Fruit fly (Drosophila melanogaster) whole organism, prepupa: ENCODE results near the gene CG15142.
A peak's percentile ranks its signal among the peaks of the same experiment; 100 is the strongest.

Experiments used
- CG10631 ChIP-seq: fragments of 200-800 bp; sonication (Bioruptor generic); optimal IDR thresholded peaks from 2 replicates; lab custom pipeline; 2016; ENCODE audit warnings: missing biosample characterization, missing genetic modification characterization
- CG10669 ChIP-seq: fragments of 200-800 bp; sonication (Bioruptor generic); optimal IDR thresholded peaks from 3 replicates; lab custom pipeline; 2018; ENCODE audit warnings: missing biosample characterization, mild to moderate bottlenecking, missing genetic modification characterization, moderate library complexity
- CG11294 ChIP-seq: fragments of 200-800 bp; sonication (Bioruptor generic); IDR thresholded peaks from 2 replicates; pipeline ENCODE4 v1.3.6; 2022; ENCODE audit warnings: missing biosample characterization, missing genetic modification characterization
- CG15336 ChIP-seq: fragments of 200-800 bp; sonication (Bioruptor generic); IDR thresholded peaks from 2 replicates; pipeline ENCODE4 v1.3.6; 2022; ENCODE audit warnings: missing biosample characterization, missing genetic modification characterization
- CG16779 ChIP-seq: fragments of 200-800 bp; sonication (Bioruptor generic); optimal IDR thresholded peaks from 3 replicates; lab custom pipeline; 2017; ENCODE audit warnings: missing biosample characterization, mild to moderate bottlenecking, missing genetic modification characterization
- CG3032 ChIP-seq: fragments of 200-800 bp; optimal IDR thresholded peaks from 2 replicates; lab custom pipeline; 2019; ENCODE audit warnings: missing biosample characterization, mild to moderate bottlenecking, missing genetic modification characterization, moderate library complexity
- CG31627 ChIP-seq: fragments of 200-800 bp; sonication (Bioruptor generic); optimal IDR thresholded peaks from 3 replicates; lab custom pipeline; 2016; ENCODE audit warnings: missing biosample characterization, missing genetic modification characterization
- CG34406 ChIP-seq: fragments of 200-800 bp; sonication (Bioruptor generic); optimal IDR thresholded peaks from 3 replicates; lab custom pipeline; 2016; ENCODE audit warnings: missing biosample characterization, missing genetic modification characterization
- CG3919 ChIP-seq: fragments of 200-800 bp; sonication (Bioruptor generic); optimal IDR thresholded peaks from 3 replicates; lab custom pipeline; 2016; ENCODE audit warnings: missing biosample characterization, missing genetic modification characterization
- CG4318 ChIP-seq: fragments of 200-800 bp; sonication (Bioruptor generic); optimal IDR thresholded peaks from 3 replicates; lab custom pipeline; 2017; ENCODE audit warnings: missing biosample characterization, mild to moderate bottlenecking, missing genetic modification characterization
- CG6276 ChIP-seq: fragments of 200-800 bp; sonication (Bioruptor generic); optimal IDR thresholded peaks from 2 replicates; lab custom pipeline; 2017; ENCODE audit warnings: missing biosample characterization, mild to moderate bottlenecking, missing genetic modification characterization
- CG6792 ChIP-seq: fragments of 200-800 bp; sonication (Bioruptor generic); optimal IDR thresholded peaks from 3 replicates; lab custom pipeline; 2016; ENCODE audit warnings: missing biosample characterization, missing genetic modification characterization
- CG6808 ChIP-seq: fragments of 200-800 bp; sonication (Bioruptor generic); optimal IDR thresholded peaks from 3 replicates; lab custom pipeline; 2017; ENCODE audit warnings: missing biosample characterization, missing genetic modification characterization, mild to moderate bottlenecking, moderate library complexity, missing genetic modification reagents
- CG7368 ChIP-seq: fragments of 200-800 bp; sonication (Bioruptor generic); optimal IDR thresholded peaks from 3 replicates; lab custom pipeline; 2016; ENCODE audit warnings: missing biosample characterization, missing genetic modification characterization
- CG8119 ChIP-seq: fragments of 200-800 bp; sonication (Bioruptor generic); IDR thresholded peaks from 3 replicates; pipeline ENCODE4 v1.3.6; 2022; ENCODE audit warnings: missing biosample characterization, missing genetic modification characterization
- CG8319 ChIP-seq: fragments of 200-800 bp; sonication (Bioruptor generic); optimal IDR thresholded peaks from 3 replicates; lab custom pipeline; 2016; ENCODE audit warnings: missing biosample characterization, missing genetic modification characterization
- CG9139 ChIP-seq: fragments of 200-800 bp; sonication (Bioruptor generic); optimal IDR thresholded peaks from 3 replicates; lab custom pipeline; 2017; ENCODE audit warnings: missing biosample characterization, mild to moderate bottlenecking, missing genetic modification characterization
- Eip75B ChIP-seq: fragments of 200-800 bp; sonication (Bioruptor generic); optimal IDR thresholded peaks from 3 replicates; lab custom pipeline; 2016; ENCODE audit warnings: missing biosample characterization, missing genetic modification characterization
- Eip78C ChIP-seq: fragments of 200-800 bp; sonication (Bioruptor generic); peaks from one replicate; lab custom pipeline; 2016; ENCODE audit warnings: missing biosample characterization, missing genetic modification characterization
- Eip93F ChIP-seq: fragments of 200-800 bp; sonication (Bioruptor generic); optimal IDR thresholded peaks from 2 replicates; lab custom pipeline; 2016; ENCODE audit warnings: missing biosample characterization, mild to moderate bottlenecking, missing genetic modification characterization
- Ets21C ChIP-seq: fragments of 200-800 bp; sonication (Bioruptor generic); optimal IDR thresholded peaks from 3 replicates; lab custom pipeline; 2016; ENCODE audit warnings: missing biosample characterization, missing genetic modification characterization
- Ets96B ChIP-seq: fragments of 200-800 bp; optimal IDR thresholded peaks from 2 replicates; lab custom pipeline; 2019; ENCODE audit warnings: missing biosample characterization, mild to moderate bottlenecking, missing genetic modification characterization, moderate library complexity
- Hr38 ChIP-seq: sonication (Bioruptor generic); optimal IDR thresholded peaks from 2 replicates; lab custom pipeline; 2016; ENCODE audit warnings: missing biosample characterization, missing genetic modification characterization
- Hr39 ChIP-seq: fragments of 200-800 bp; sonication (Bioruptor generic); optimal IDR thresholded peaks from 2 replicates; lab custom pipeline; 2016; ENCODE audit warnings: missing biosample characterization, missing genetic modification characterization
- Hr4 ChIP-seq: fragments of 200-800 bp; sonication (Bioruptor generic); optimal IDR thresholded peaks from 3 replicates; lab custom pipeline; 2016; ENCODE audit warnings: missing biosample characterization, missing genetic modification characterization
- Lpt ChIP-seq: fragments of 200-800 bp; sonication (Bioruptor generic); optimal IDR thresholded peaks from 3 replicates; lab custom pipeline; 2016; ENCODE audit warnings: missing biosample characterization, missing genetic modification characterization
- Met ChIP-seq: fragments of 200-800 bp; sonication (Bioruptor generic); optimal IDR thresholded peaks from 3 replicates; lab custom pipeline; 2016; ENCODE audit warnings: missing biosample characterization, missing genetic modification characterization
- OdsH ChIP-seq: fragments of 200-800 bp; sonication (Bioruptor generic); optimal IDR thresholded peaks from 3 replicates; lab custom pipeline; 2016; ENCODE audit warnings: missing biosample characterization, missing genetic modification characterization
- Smox ChIP-seq: fragments of 200-800 bp; sonication (Bioruptor generic); optimal IDR thresholded peaks from 3 replicates; lab custom pipeline; 2016; ENCODE audit warnings: missing biosample characterization, missing genetic modification characterization
- Sox102F ChIP-seq: fragments of 200-800 bp; sonication (Bioruptor generic); optimal IDR thresholded peaks from 2 replicates; lab custom pipeline; 2016; ENCODE audit warnings: missing biosample characterization, mild to moderate bottlenecking, missing genetic modification characterization
- Sox15 ChIP-seq: fragments of 200-800 bp; sonication (Bioruptor generic); optimal IDR thresholded peaks from 3 replicates; lab custom pipeline; 2016; ENCODE audit warnings: missing biosample characterization, missing genetic modification characterization
- acj6 ChIP-seq: fragments of 200-800 bp; sonication (Bioruptor generic); optimal IDR thresholded peaks from 3 replicates; lab custom pipeline; 2016; ENCODE audit warnings: missing biosample characterization, missing genetic modification characterization
- dac ChIP-seq: fragments of 200-800 bp; sonication (Bioruptor generic); optimal IDR thresholded peaks from 2 replicates; lab custom pipeline; 2017; ENCODE audit warnings: missing biosample characterization, mild to moderate bottlenecking, missing genetic modification characterization
- eg ChIP-seq: fragments of 200-800 bp; sonication (Bioruptor generic); IDR thresholded peaks from 3 replicates; pipeline ENCODE4 v1.3.6; 2022; ENCODE audit warnings: missing biosample characterization, missing genetic modification characterization
- esn ChIP-seq: fragments of 200-800 bp; sonication (Bioruptor generic); optimal IDR thresholded peaks from 2 replicates; lab custom pipeline; 2016; ENCODE audit warnings: missing biosample characterization, mild to moderate bottlenecking, missing genetic modification characterization, moderate library complexity
- fkh ChIP-seq: fragments of 200-800 bp; sonication (Bioruptor generic); optimal IDR thresholded peaks from 3 replicates; lab custom pipeline; 2017; ENCODE audit warnings: missing biosample characterization, mild to moderate bottlenecking, missing genetic modification characterization, moderate library complexity
- lz ChIP-seq: fragments of 200-800 bp; sonication (Bioruptor generic); optimal IDR thresholded peaks from 3 replicates; lab custom pipeline; 2016; ENCODE audit warnings: missing biosample characterization, missing genetic modification characterization
- net ChIP-seq: fragments of 200-800 bp; sonication (Bioruptor generic); optimal IDR thresholded peaks from 3 replicates; lab custom pipeline; 2016; ENCODE audit warnings: missing biosample characterization, missing genetic modification characterization
- pdm3 ChIP-seq: fragments of 200-800 bp; sonication (Bioruptor generic); optimal IDR thresholded peaks from 3 replicates; lab custom pipeline; 2016; ENCODE audit warnings: missing biosample characterization, missing genetic modification characterization
- salr ChIP-seq, 2 experiments: fragments of 200-800 bp; sonication (Bioruptor generic); optimal IDR thresholded peaks; 3 replicates each; lab custom pipeline; 2016 to 2018; ENCODE audit warnings: missing biosample characterization in 2 of 2, missing genetic modification characterization in 2 of 2, mild to moderate bottlenecking in 1 of 2
- ss ChIP-seq, 2 experiments: fragments of 200-800 bp; sonication (Bioruptor generic); optimal IDR thresholded peaks; 2 replicates in 1 of 2; 3 replicates in 1 of 2; lab custom pipeline; 2017 to 2018; ENCODE audit warnings: mild to moderate bottlenecking in 2 of 2, missing biosample characterization in 2 of 2, missing genetic modification characterization in 2 of 2, moderate library complexity in 1 of 2
- topi ChIP-seq: fragments of 200-800 bp; sonication (Bioruptor generic); optimal IDR thresholded peaks from 3 replicates; lab custom pipeline; 2016; ENCODE audit warnings: missing biosample characterization, missing genetic modification characterization

Gene CG15142

DNA sequence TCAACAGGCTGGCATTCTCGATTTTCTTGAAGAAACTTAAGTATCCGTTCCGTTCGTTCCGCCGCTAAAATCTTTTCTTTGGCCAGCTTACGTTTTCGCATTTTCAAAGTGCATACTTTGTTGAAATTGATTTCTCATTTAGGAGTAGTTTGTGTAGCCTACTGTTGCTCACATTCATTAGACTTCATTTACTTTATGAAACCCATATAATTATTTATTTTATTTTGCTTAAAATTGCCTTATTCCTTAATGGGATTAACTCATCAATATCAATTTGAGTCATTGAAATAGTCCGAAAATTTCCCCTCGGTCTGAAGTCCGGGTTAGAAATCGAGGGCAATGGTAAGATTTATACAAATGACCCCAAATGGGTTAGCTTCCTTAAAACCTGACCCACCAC is 33.5 kb upstream of the CG15142 start, which contains the start of gene CG15145:
TSS of gene CG15145 (minus strand) at position 101 of the 400 bp plus-strand sequence.
- TF ChIP-seq Smox = no peak
- no peak for TF ChIP-seq CG4318 (GFP tag; lab: Kevin White, UChicago)
- no peak for TF ChIP-seq CG6792 (GFP tag; lab: Kevin White, UChicago)
- no peak for TF ChIP-seq net (GFP tag; lab: Kevin White, UChicago)
- no peak for TF ChIP-seq fkh (GFP tag; lab: Kevin White, UChicago)
- TF ChIP-seq esn = no peak
- no peak for TF ChIP-seq CG34406 (GFP tag; lab: Kevin White, UChicago)
- no peak for TF ChIP-seq CG8119 (GFP tag; lab: Robert Waterston, UW)
- no peak for TF ChIP-seq Met (GFP tag; lab: Kevin White, UChicago)
- no peak for TF ChIP-seq CG3919
- TF ChIP-seq eg (GFP tag; lab: Robert Waterston, UW) = no peak
- TF ChIP-seq Ets96B (tag; lab: Kevin White, UChicago) = no peak
- no peak for TF ChIP-seq CG11294 (GFP tag; lab: Robert Waterston, UW)
- no peak for TF ChIP-seq Ets21C (GFP tag; lab: Kevin White, UChicago)
- TF ChIP-seq CG15336 (GFP tag; lab: Robert Waterston, UW) = no peak

dm6 chr2L:17529022-17529421 is 30.4 kb upstream of the CG15142 start, which contains the start of gene CG15144:
TSS of gene CG15144 (minus strand) at chr2L:17529122.
- TF ChIP-seq CG15336 (GFP tag; lab: Robert Waterston, UW) (no peak), ss (GFP tag; optimal IDR thresholded peaks at IDR 0.05; lab: Kevin White, UChicago) (no peak), CG10631 (GFP tag; lab: Kevin White, UChicago) (no peak), Lpt (no peak), dac (GFP tag; lab: Kevin White, UChicago) (no peak), CG16779 (tag; lab: Kevin White, UChicago) (no peak), CG8119 (GFP tag; lab: Robert Waterston, UW) (no peak), CG8319 (no peak)

dm6 chr2L:17524449-17524848 is 25.8 kb upstream of the CG15142 start, which contains the start of gene CG15143:
TSS of gene CG15143 (minus strand) at chr2L:17524549.
- TF ChIP-seq CG6808 (GFP tag; lab: Kevin White, UChicago) = no peak
- no peak for TF ChIP-seq Eip78C (GFP tag; lab: Kevin White, UChicago)
- no peak for TF ChIP-seq acj6 (GFP tag; lab: Kevin White, UChicago)
- TF ChIP-seq CG34406 (GFP tag; lab: Kevin White, UChicago) = no peak
- TF ChIP-seq CG15336 (GFP tag; lab: Robert Waterston, UW) = no peak
- TF ChIP-seq CG4318 (GFP tag; lab: Kevin White, UChicago) = no peak
- no peak for TF ChIP-seq CG10669 (GFP tag; lab: Kevin White, UChicago)
- TF ChIP-seq lz (GFP tag; lab: Kevin White, UChicago) = no peak
- TF ChIP-seq Lpt = no peak
- no peak for TF ChIP-seq Sox15 (GFP tag; lab: Kevin White, UChicago)
- no peak for TF ChIP-seq CG6276 (GFP tag; lab: Kevin White, UChicago)
- no peak for TF ChIP-seq Ets96B (tag; lab: Kevin White, UChicago)
- no peak for TF ChIP-seq CG3032
- no peak for TF ChIP-seq CG8319
- no peak for TF ChIP-seq Hr38
- TF ChIP-seq Hr4 (GFP tag; lab: Kevin White, UChicago) = no peak
- TF ChIP-seq, all 60 proteins: peak for 0

dm6 chr2L:17514090-17514715 is 15.6 kb upstream of the CG15142 start:
- TF ChIP-seq Ets96B (tag; lab: Kevin White, UChicago) (no peak), OdsH (GFP tag; lab: Kevin White, UChicago) (peak; percentile 52), fkh (GFP tag; lab: Kevin White, UChicago) (no peak), salr (GFP tag; optimal IDR thresholded peaks at IDR 0.05; lab: Kevin White, UChicago) (no peak), Lpt (no peak), CG6792 (GFP tag; lab: Kevin White, UChicago) (peak; percentile 56), CG16779 (tag; lab: Kevin White, UChicago) (no peak), CG7368 (no peak), esn (no peak), CG9139 (peak; percentile 7), Met (GFP tag; lab: Kevin White, UChicago) (peak; percentile 67), Sox102F (GFP tag; lab: Kevin White, UChicago) (peak; percentile 43), pdm3 (peak; percentile 33), CG10631 (GFP tag; lab: Kevin White, UChicago) (peak; percentile 27), eg (GFP tag; lab: Robert Waterston, UW) (no peak), Hr39 (peak; percentile 57), topi (no peak), CG31627 (GFP tag; lab: Kevin White, UChicago) (peak; percentile 60), Ets21C (GFP tag; lab: Kevin White, UChicago) (peak; percentile 38), Eip75B (GFP tag; lab: Kevin White, UChicago) (peak; percentile 44), Eip93F (GFP tag; lab: Kevin White, UChicago) (no peak), net (GFP tag; lab: Kevin White, UChicago) (no peak), Sox15 (GFP tag; lab: Kevin White, UChicago) (peak; percentile 3), CG3032 (no peak), CG6808 (GFP tag; lab: Kevin White, UChicago) (peak; percentile 53)
